Worm (Caenorhabditis elegans) whole organism, young adult: ENCODE data around the gene R13H9.6.

Experiments
- egrh-3 ChIP-seq: fragments of 200-800 bp; sonication (Bioruptor generic); IDR thresholded peaks from 2 replicates; pipeline ENCODE4 v1.3.6; 2022; ENCODE audit warnings: missing genetic modification reagents, missing genetic modification characterization, missing compliant biosample characterization
- ekl-4 ChIP-seq: fragments of 200-800 bp; sonication (Bioruptor generic); IDR thresholded peaks from 2 replicates; pipeline ENCODE4 v1.3.6; 2022; ENCODE audit warnings: missing genetic modification reagents, missing genetic modification characterization, missing compliant biosample characterization
- let-526 ChIP-seq: fragments of 200-800 bp; sonication (Bioruptor generic); IDR thresholded peaks from 2 replicates; pipeline ENCODE4 v1.3.6; 2022; ENCODE audit warnings: missing genetic modification reagents, missing genetic modification characterization, missing compliant biosample characterization
- nhr-27 ChIP-seq: fragments of 200-800 bp; sonication (Bioruptor generic); optimal IDR thresholded peaks from 2 replicates; lab custom pipeline; 2018; ENCODE audit warnings: mild to moderate bottlenecking, missing genetic modification characterization, moderate library complexity, missing compliant biosample characterization
- pha-4 ChIP-seq: fragments of 150-350 bp; sonication (generic microtip); optimal IDR thresholded peaks from 2 replicates; lab custom pipeline; 2014; ENCODE audit warnings: missing biosample characterization, missing genetic modification reagents, missing genetic modification characterization
- snpc-1.1 ChIP-seq: sonication (generic microtip); optimal IDR thresholded peaks from 2 replicates; lab custom pipeline; 2017; ENCODE audit warnings: missing genetic modification characterization, mild to moderate bottlenecking, missing compliant biosample characterization, antibody characterized with exemption, moderate library complexity, missing genotype, missing genetic modification reagents; ENCODE audit not compliant: insufficient read depth
- snpc-1.3 ChIP-seq: sonication (generic microtip); optimal IDR thresholded peaks from 2 replicates; lab custom pipeline; 2017; ENCODE audit warnings: missing genetic modification characterization, mild to moderate bottlenecking, missing compliant biosample characterization, antibody characterized with exemption, moderate library complexity, missing genotype, missing genetic modification reagents; ENCODE audit not compliant: insufficient read depth
- unc-62 ChIP-seq: fragments of 150-350 bp; optimal IDR thresholded peaks from 2 replicates; lab custom pipeline; 2014; ENCODE audit warnings: missing biosample characterization, missing genetic modification reagents, missing genetic modification characterization

DNA sequence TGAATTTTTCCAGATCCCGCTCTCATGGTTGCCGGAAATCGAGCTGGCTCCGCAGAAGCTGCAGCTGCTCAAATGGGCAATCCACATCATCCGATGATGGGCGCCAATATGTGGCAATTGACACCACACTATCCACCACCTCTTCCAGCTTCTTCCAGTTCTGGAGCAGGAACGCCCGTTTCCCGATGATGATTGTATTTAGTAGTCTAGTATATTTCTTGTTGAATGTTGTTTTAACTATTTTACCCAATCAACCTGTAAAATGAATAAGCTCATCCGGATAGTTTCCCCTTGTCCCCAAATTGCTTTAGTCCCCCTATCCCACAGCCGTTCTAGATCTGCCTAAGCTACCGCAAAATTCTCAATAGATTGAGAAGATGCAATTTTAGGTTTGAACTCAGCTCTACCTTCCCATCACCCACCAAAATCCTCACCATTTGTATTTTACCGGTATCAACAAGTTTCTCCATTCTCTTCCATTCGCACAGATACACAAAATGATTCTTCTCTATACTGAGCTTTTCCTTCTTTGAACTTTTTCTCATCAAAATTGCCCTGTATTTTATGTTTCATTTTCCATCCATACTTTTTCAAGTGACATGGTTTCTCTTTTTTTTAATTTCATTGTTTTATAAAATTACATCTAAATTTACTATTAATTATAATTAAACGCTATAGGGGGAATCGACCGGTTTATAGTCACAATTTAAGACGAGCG lies 18.0 kb upstream of the R13H9.6 start:
- TF ChIP-seq snpc-1.1 (peak; percentile 29), nhr-27 (tag; lab: Kevin White, UChicago) (no peak), pha-4 (tag; lab: Kevin White, UChicago) (no peak), snpc-1.3 (no peak), let-526 (GFP tag; lab: Robert Waterston, UW) (no peak), egrh-3 (GFP tag; lab: Robert Waterston, UW) (no peak), ekl-4 (GFP tag; lab: Robert Waterston, UW) (peak; percentile 34; the same call in 1 of the 2 replicates), unc-62 (GFP tag; lab: Kevin White, UChicago) (no peak)
